Worm (Caenorhabditis elegans): ENCODE data around the gene R07B7.6.

Gene R07B7.6

ce11 chrV:12100794-12101343, 26.1 kb upstream of the R07B7.6 start, which contains the start of gene nhr-154 (continued):
- TF ChIP-seq unc-62 (GFP tag; optimal IDR thresholded peaks at IDR 0.05), result no peak
- TF ChIP-seq xbp-1 (tag; optimal IDR thresholded peaks at IDR 0.05), result no peak
- TF ChIP-seq nhr-237 (tag; optimal IDR thresholded peaks at IDR 0.05), result no peak
- peak in 1 of 2 experiments; percentile 42 for TF ChIP-seq lsy-2 (tag; optimal IDR thresholded peaks at IDR 0.05)
- TF ChIP-seq nhr-12 (tag; optimal IDR thresholded peaks at IDR 0.05), result no peak

DNA sequence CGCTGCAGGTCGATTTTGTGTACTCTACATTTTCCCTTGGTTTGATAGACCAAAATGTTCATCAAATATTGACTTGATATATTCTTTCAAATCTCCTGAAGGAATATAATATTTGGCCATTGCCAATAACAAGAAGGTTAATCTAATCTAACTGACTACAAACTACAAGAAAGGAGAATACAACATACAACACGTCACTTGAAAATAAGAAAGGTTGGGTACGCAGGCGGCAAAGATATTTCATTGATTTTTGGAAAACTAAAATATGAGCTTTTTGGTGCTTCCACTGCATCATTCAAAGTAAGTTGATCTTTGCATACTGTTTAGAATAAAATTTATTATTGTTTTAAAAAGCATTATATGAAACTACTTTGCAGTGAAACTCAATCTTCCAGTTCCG, 23.3 kb upstream of the R07B7.6 start, which contains the start of gene nhr-209:
TSS of gene nhr-209 (plus strand) at position 27 of the 400 bp plus-strand sequence.
- TF ChIP-seq nhr-85 (tag) (peak; percentile 0), isw-1 (GFP tag; IDR thresholded peaks at IDR 0.05) (no peak), nhr-20 (tag; optimal IDR thresholded peaks at IDR 0.05) (peak; percentile 25), efl-1 (optimal IDR thresholded peaks at IDR 0.05) (no peak), efl-1 (GFP tag; optimal IDR thresholded peaks at IDR 0.05 in 1 of 2) (peak in 1 of 2 experiments; percentile 86), unc-30 (tag; optimal IDR thresholded peaks at IDR 0.05) (no peak), elt-3 (tag; optimal IDR thresholded peaks at IDR 0.05) (peak in 1 of 6 experiments; percentile 26)

ce11 chrV:12095865-12096264, 21.1 kb upstream of the R07B7.6 start, which contains the start of gene nhr-207:
Gene nhr-207, plus strand, starts transcription at chrV:12096146.
- no peak for TF ChIP-seq tlp-1 (tag; optimal IDR thresholded peaks at IDR 0.05)
- TF ChIP-seq nhr-20 (tag; optimal IDR thresholded peaks at IDR 0.05), result peak; percentile 23
- no peak for TF ChIP-seq ztf-11 (tag; optimal IDR thresholded peaks at IDR 0.05)
- peak in 1 of 2 experiments; percentile 5 for TF ChIP-seq lsy-2 (tag; optimal IDR thresholded peaks at IDR 0.05)
- TF ChIP-seq tbx-2 (tag; optimal IDR thresholded peaks at IDR 0.05), result no peak
- TF ChIP-seq ceh-88 (GFP tag; IDR thresholded peaks at IDR 0.05), result no peak
- no peak for TF ChIP-seq hlh-4 (tag; optimal IDR thresholded peaks at IDR 0.05)
- peak; percentile 34 for TF ChIP-seq skn-1 (tag; optimal IDR thresholded peaks at IDR 0.05)
- TF ChIP-seq mef-2 (tag; optimal IDR thresholded peaks at IDR 0.05), result no peak
- peak in 1 of 2 experiments; percentile 35 for TF ChIP-seq mdl-1 (tag; optimal IDR thresholded peaks at IDR 0.05)
- no peak for TF ChIP-seq fkh-8 (tag; optimal IDR thresholded peaks at IDR 0.05)
- TF ChIP-seq jun-1 (tag; optimal IDR thresholded peaks at IDR 0.05), result peak; percentile 49
- peak; percentile 17 for TF ChIP-seq C16A3.4 (tag; optimal IDR thresholded peaks at IDR 0.05)
- peak; percentile 6 for TF ChIP-seq snu-23 (GFP tag; optimal IDR thresholded peaks at IDR 0.05)
- TF ChIP-seq lin-14 (GFP tag; optimal IDR thresholded peaks at IDR 0.05), result peak; percentile 48

- TF ChIP-seq elt-2 (tag; optimal IDR thresholded peaks at IDR 0.05) (no peak), snu-23 (GFP tag; optimal IDR thresholded peaks at IDR 0.05) (peak; percentile 2), blmp-1 (tag; optimal IDR thresholded peaks at IDR 0.05) (peak; percentile 16), nhr-20 (tag; optimal IDR thresholded peaks at IDR 0.05) (peak; percentile 50)
Measured at ce11 chrV:12094030-12094429, 19.2 kb upstream of the R07B7.6 start, which contains the start of gene nhr-208. Gene nhr-208, plus strand, starts transcription at chrV:12094317.

- TF ChIP-seq tlp-1 (tag; optimal IDR thresholded peaks at IDR 0.05) (no peak), Y116A8C.19 (tag; optimal IDR thresholded peaks at IDR 0.05; ENCODE audit: borderline replicate concordance) (no peak), efl-3 (GFP tag; optimal IDR thresholded peaks at IDR 0.05) (no peak), skn-1 (tag; optimal IDR thresholded peaks at IDR 0.05) (peak; percentile 10), lin-35 (GFP tag; optimal IDR thresholded peaks at IDR 0.05) (peak in 1 of 2 experiments; percentile 58), snpc-4 (tag; optimal IDR thresholded peaks at IDR 0.05) (no peak), grh-1 (GFP tag; IDR thresholded peaks at IDR 0.05) (no peak), nhr-85 (tag) (peak; percentile 77), lir-3 (tag; optimal IDR thresholded peaks at IDR 0.05; ENCODE audit: poor library complexity) (peak; percentile 17), nhr-90 (tag; optimal IDR thresholded peaks at IDR 0.05; ENCODE audit: poor library complexity) (peak; percentile 11), tbx-2 (tag; optimal IDR thresholded peaks at IDR 0.05) (peak; percentile 9), hlh-17 (GFP tag; optimal IDR thresholded peaks at IDR 0.05; ENCODE audit: borderline replicate concordance) (no peak), pqm-1 (tag; optimal IDR thresholded peaks at IDR 0.05) (no peak), nhr-19 (GFP tag; conservative IDR thresholded peaks at IDR 0.05) (peak; percentile 21; the same call in 1 of the 2 replicates), elt-2 (tag; optimal IDR thresholded peaks at IDR 0.05) (peak; percentile 22), nhr-71 (tag; optimal IDR thresholded peaks at IDR 0.05) (peak; percentile 47), swsn-7 (tag; optimal IDR thresholded peaks at IDR 0.05) (no peak), egl-27 (tag; optimal IDR thresholded peaks at IDR 0.05) (no peak), nhr-11 (tag; optimal IDR thresholded peaks at IDR 0.05) (no peak), blmp-1 (tag; optimal IDR thresholded peaks at IDR 0.05) (peak; percentile 45), nhr-77 (tag; optimal IDR thresholded peaks at IDR 0.05) (no peak), mdl-1 (tag; optimal IDR thresholded peaks at IDR 0.05) (peak in 1 of 2 experiments; percentile 40), pag-3 (tag; optimal IDR thresholded peaks at IDR 0.05; ENCODE audit: borderline replicate concordance, insufficient read depth) (no peak), elt-3 (tag; optimal IDR thresholded peaks at IDR 0.05) (peak in 2 of 6 experiments; percentile 13 to 31), lin-14 (GFP tag; optimal IDR thresholded peaks at IDR 0.05) (peak; percentile 77)
Measured at ce11 chrV:12091759-12092158, 17.0 kb upstream of the R07B7.6 start, which contains the start of gene nhr-206. Gene nhr-206, plus strand, starts transcription at chrV:12092006.
